Worm (Caenorhabditis elegans): ENCODE measurements around the gene H40L08.2.

DNA sequence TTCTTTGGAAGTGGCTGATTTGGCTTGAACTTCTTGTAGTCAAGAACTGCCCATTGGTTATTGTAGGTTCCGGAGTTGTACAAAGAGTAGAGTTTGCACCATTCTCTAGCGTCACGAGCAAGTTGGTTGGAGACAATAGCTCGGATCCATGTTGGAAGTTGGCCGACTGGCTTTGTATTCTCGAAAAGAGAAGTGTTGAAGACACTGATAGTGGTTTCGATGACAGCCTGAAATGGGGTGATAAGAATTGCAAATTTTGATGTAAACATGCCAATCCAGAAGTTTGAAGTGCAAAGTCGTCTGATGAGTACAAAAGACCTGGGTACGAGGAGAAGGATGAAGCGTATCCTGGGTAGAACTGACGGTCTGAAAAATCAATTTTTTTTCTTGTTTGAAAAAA, 18.7 kb upstream of the H40L08.2 start:
- no peak for TF ChIP-seq nhr-77 (tag; optimal IDR thresholded peaks at IDR 0.05)
- TF ChIP-seq fkh-10 (GFP tag; optimal IDR thresholded peaks at IDR 0.05), result no peak
- TF ChIP-seq nhr-12 (tag; optimal IDR thresholded peaks at IDR 0.05), result no peak
- TF ChIP-seq nhr-237 (tag; optimal IDR thresholded peaks at IDR 0.05), result no peak
- no peak for TF ChIP-seq skn-1 (tag; optimal IDR thresholded peaks at IDR 0.05)
- TF ChIP-seq unc-62 (GFP tag; optimal IDR thresholded peaks at IDR 0.05), result no peak

All from whole organism, L1 larva.